Fruit fly (Drosophila melanogaster): Measurements from ENCODE around the gene Pdp1.

- TF ChIP-seq CG8478 (optimal IDR thresholded peaks at IDR 0.05) (no peak), CTCF (optimal IDR thresholded peaks at IDR 0.05) (no peak)
Observed at dm6 chr3L:7893840-7894239, 26.7 kb upstream of the Pdp1 start.
